Fruit fly (Drosophila melanogaster) whole organism, prepupa: Measurements from ENCODE around the gene Cortactin.

Source experiments
- Blimp-1 ChIP-seq: fragments of 200-800 bp; sonication (Bioruptor generic); optimal IDR thresholded peaks from 3 replicates; lab custom pipeline; 2017; ENCODE audit warnings: missing biosample characterization, missing genetic modification characterization, mild to moderate bottlenecking, moderate library complexity, missing genetic modification reagents
- CG15336 ChIP-seq: fragments of 200-800 bp; sonication (Bioruptor generic); IDR thresholded peaks from 2 replicates; pipeline ENCODE4 v1.3.6; 2022; ENCODE audit warnings: missing biosample characterization, missing genetic modification characterization
- CG1621 ChIP-seq: fragments of 200-800 bp; sonication (Bioruptor generic); optimal IDR thresholded peaks from 3 replicates; lab custom pipeline; 2018; ENCODE audit warnings: missing biosample characterization, mild to moderate bottlenecking, missing genetic modification characterization
- CG16779 ChIP-seq: fragments of 200-800 bp; sonication (Bioruptor generic); optimal IDR thresholded peaks from 3 replicates; lab custom pipeline; 2017; ENCODE audit warnings: missing biosample characterization, mild to moderate bottlenecking, missing genetic modification characterization
- CG3032 ChIP-seq: fragments of 200-800 bp; optimal IDR thresholded peaks from 2 replicates; lab custom pipeline; 2019; ENCODE audit warnings: missing biosample characterization, mild to moderate bottlenecking, missing genetic modification characterization, moderate library complexity
- CG32006 ChIP-seq: fragments of 200-800 bp; sonication (Bioruptor generic); optimal IDR thresholded peaks from 3 replicates; lab custom pipeline; 2017; ENCODE audit warnings: missing biosample characterization, mild to moderate bottlenecking, missing genetic modification characterization
- CG6163 ChIP-seq: fragments of 200-800 bp; sonication (Bioruptor generic); IDR thresholded peaks from 3 replicates; pipeline ENCODE4 v1.3.6; 2022; ENCODE audit warnings: missing biosample characterization, missing genetic modification characterization
- CG6276 ChIP-seq: fragments of 200-800 bp; sonication (Bioruptor generic); optimal IDR thresholded peaks from 2 replicates; lab custom pipeline; 2017; ENCODE audit warnings: missing biosample characterization, mild to moderate bottlenecking, missing genetic modification characterization
- CG6792 ChIP-seq: fragments of 200-800 bp; sonication (Bioruptor generic); optimal IDR thresholded peaks from 3 replicates; lab custom pipeline; 2016; ENCODE audit warnings: missing biosample characterization, missing genetic modification characterization
- CG6808 ChIP-seq: fragments of 200-800 bp; sonication (Bioruptor generic); optimal IDR thresholded peaks from 3 replicates; lab custom pipeline; 2017; ENCODE audit warnings: missing biosample characterization, missing genetic modification characterization, mild to moderate bottlenecking, moderate library complexity, missing genetic modification reagents
- CG8119 ChIP-seq: fragments of 200-800 bp; sonication (Bioruptor generic); IDR thresholded peaks from 3 replicates; pipeline ENCODE4 v1.3.6; 2022; ENCODE audit warnings: missing biosample characterization, missing genetic modification characterization
- CG9139 ChIP-seq: fragments of 200-800 bp; sonication (Bioruptor generic); optimal IDR thresholded peaks from 3 replicates; lab custom pipeline; 2017; ENCODE audit warnings: missing biosample characterization, mild to moderate bottlenecking, missing genetic modification characterization
- Eip75B ChIP-seq: fragments of 200-800 bp; sonication (Bioruptor generic); optimal IDR thresholded peaks from 3 replicates; lab custom pipeline; 2016; ENCODE audit warnings: missing biosample characterization, missing genetic modification characterization
- Eip78C ChIP-seq: fragments of 200-800 bp; sonication (Bioruptor generic); peaks from one replicate; lab custom pipeline; 2016; ENCODE audit warnings: missing biosample characterization, missing genetic modification characterization
- Eip93F ChIP-seq: fragments of 200-800 bp; sonication (Bioruptor generic); optimal IDR thresholded peaks from 2 replicates; lab custom pipeline; 2016; ENCODE audit warnings: missing biosample characterization, mild to moderate bottlenecking, missing genetic modification characterization
- Ets21C ChIP-seq: fragments of 200-800 bp; sonication (Bioruptor generic); optimal IDR thresholded peaks from 3 replicates; lab custom pipeline; 2016; ENCODE audit warnings: missing biosample characterization, missing genetic modification characterization
- Ets96B ChIP-seq: fragments of 200-800 bp; optimal IDR thresholded peaks from 2 replicates; lab custom pipeline; 2019; ENCODE audit warnings: missing biosample characterization, mild to moderate bottlenecking, missing genetic modification characterization, moderate library complexity
- Gug ChIP-seq: fragments of 200-800 bp; sonication (Bioruptor generic); IDR thresholded peaks from 2 replicates; pipeline ENCODE4 v1.3.6; 2022; ENCODE audit warnings: missing biosample characterization, missing genetic modification characterization
- Hr38 ChIP-seq: sonication (Bioruptor generic); optimal IDR thresholded peaks from 2 replicates; lab custom pipeline; 2016; ENCODE audit warnings: missing biosample characterization, missing genetic modification characterization
- Hr39 ChIP-seq: fragments of 200-800 bp; sonication (Bioruptor generic); optimal IDR thresholded peaks from 2 replicates; lab custom pipeline; 2016; ENCODE audit warnings: missing biosample characterization, missing genetic modification characterization
- Met ChIP-seq: fragments of 200-800 bp; sonication (Bioruptor generic); optimal IDR thresholded peaks from 3 replicates; lab custom pipeline; 2016; ENCODE audit warnings: missing biosample characterization, missing genetic modification characterization
- OdsH ChIP-seq: fragments of 200-800 bp; sonication (Bioruptor generic); optimal IDR thresholded peaks from 3 replicates; lab custom pipeline; 2016; ENCODE audit warnings: missing biosample characterization, missing genetic modification characterization
- Smox ChIP-seq: fragments of 200-800 bp; sonication (Bioruptor generic); optimal IDR thresholded peaks from 3 replicates; lab custom pipeline; 2016; ENCODE audit warnings: missing biosample characterization, missing genetic modification characterization
- Sox102F ChIP-seq: fragments of 200-800 bp; sonication (Bioruptor generic); optimal IDR thresholded peaks from 2 replicates; lab custom pipeline; 2016; ENCODE audit warnings: missing biosample characterization, mild to moderate bottlenecking, missing genetic modification characterization
- acj6 ChIP-seq: fragments of 200-800 bp; sonication (Bioruptor generic); optimal IDR thresholded peaks from 3 replicates; lab custom pipeline; 2016; ENCODE audit warnings: missing biosample characterization, missing genetic modification characterization
- dac ChIP-seq: fragments of 200-800 bp; sonication (Bioruptor generic); optimal IDR thresholded peaks from 2 replicates; lab custom pipeline; 2017; ENCODE audit warnings: missing biosample characterization, mild to moderate bottlenecking, missing genetic modification characterization
- dsx ChIP-seq: fragments of 200-800 bp; optimal IDR thresholded peaks from 3 replicates; lab custom pipeline; 2019; ENCODE audit warnings: missing biosample characterization, mild to moderate bottlenecking, missing genetic modification characterization, moderate library complexity; ENCODE audit not compliant: poor library complexity, severe bottlenecking
- eg ChIP-seq: fragments of 200-800 bp; sonication (Bioruptor generic); IDR thresholded peaks from 3 replicates; pipeline ENCODE4 v1.3.6; 2022; ENCODE audit warnings: missing biosample characterization, missing genetic modification characterization
- esn ChIP-seq: fragments of 200-800 bp; sonication (Bioruptor generic); optimal IDR thresholded peaks from 2 replicates; lab custom pipeline; 2016; ENCODE audit warnings: missing biosample characterization, mild to moderate bottlenecking, missing genetic modification characterization, moderate library complexity
- fd59A ChIP-seq: fragments of 200-800 bp; sonication (Bioruptor generic); optimal IDR thresholded peaks from 2 replicates; lab custom pipeline; 2017; ENCODE audit warnings: missing biosample characterization, mild to moderate bottlenecking, missing genetic modification characterization, missing genetic modification reagents
- fkh ChIP-seq: fragments of 200-800 bp; sonication (Bioruptor generic); optimal IDR thresholded peaks from 3 replicates; lab custom pipeline; 2017; ENCODE audit warnings: missing biosample characterization, mild to moderate bottlenecking, missing genetic modification characterization, moderate library complexity
- net ChIP-seq: fragments of 200-800 bp; sonication (Bioruptor generic); optimal IDR thresholded peaks from 3 replicates; lab custom pipeline; 2016; ENCODE audit warnings: missing biosample characterization, missing genetic modification characterization
- pdm3 ChIP-seq: fragments of 200-800 bp; sonication (Bioruptor generic); optimal IDR thresholded peaks from 3 replicates; lab custom pipeline; 2016; ENCODE audit warnings: missing biosample characterization, missing genetic modification characterization
- salr ChIP-seq, 2 experiments: fragments of 200-800 bp; sonication (Bioruptor generic); optimal IDR thresholded peaks; 3 replicates each; lab custom pipeline; 2016 to 2018; ENCODE audit warnings: missing biosample characterization in 2 of 2, missing genetic modification characterization in 2 of 2, mild to moderate bottlenecking in 1 of 2
- spab ChIP-seq: fragments of 200-800 bp; sonication (Bioruptor generic); optimal IDR thresholded peaks from 2 replicates; lab custom pipeline; 2017; ENCODE audit warnings: missing biosample characterization, mild to moderate bottlenecking, missing genetic modification characterization, missing genetic modification reagents
- ss ChIP-seq, 2 experiments: fragments of 200-800 bp; sonication (Bioruptor generic); optimal IDR thresholded peaks; 2 replicates in 1 of 2; 3 replicates in 1 of 2; lab custom pipeline; 2017 to 2018; ENCODE audit warnings: mild to moderate bottlenecking in 2 of 2, missing biosample characterization in 2 of 2, missing genetic modification characterization in 2 of 2, moderate library complexity in 1 of 2
- svp ChIP-seq: fragments of 200-800 bp; sonication (Bioruptor generic); peaks from one replicate; lab custom pipeline; 2016; ENCODE audit warnings: missing biosample characterization, missing genetic modification characterization
- topi ChIP-seq: fragments of 200-800 bp; sonication (Bioruptor generic); optimal IDR thresholded peaks from 3 replicates; lab custom pipeline; 2016; ENCODE audit warnings: missing biosample characterization, missing genetic modification characterization
- vri ChIP-seq: fragments of 200-800 bp; sonication (Bioruptor generic); optimal IDR thresholded peaks from 3 replicates; lab custom pipeline; 2016; ENCODE audit warnings: missing biosample characterization, mild to moderate bottlenecking, missing genetic modification characterization

Gene Cortactin

DNA sequence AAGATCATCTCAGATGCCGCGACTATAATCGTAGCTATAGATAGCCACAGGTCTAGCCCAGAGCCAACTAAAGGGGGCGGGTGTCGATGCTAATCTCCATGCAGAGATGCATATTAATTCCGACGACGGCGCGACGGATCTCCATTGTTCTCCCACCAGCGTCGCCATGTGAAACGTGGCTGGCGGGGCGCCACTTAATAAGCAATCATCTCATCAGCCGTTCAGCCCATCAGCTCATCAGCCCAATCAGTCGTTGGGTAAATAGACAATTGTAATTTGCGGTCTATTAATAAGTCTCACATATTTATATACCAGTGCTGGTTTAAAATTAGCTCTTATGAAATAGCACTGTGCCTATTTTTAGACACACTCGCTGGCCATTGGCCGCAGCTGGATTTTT, 38.8 kb downstream of the Cortactin start:
- peak; percentile 58 for TF ChIP-seq svp (GFP tag; lab: Kevin White, UChicago)
- TF ChIP-seq Eip75B = no peak

DNA sequence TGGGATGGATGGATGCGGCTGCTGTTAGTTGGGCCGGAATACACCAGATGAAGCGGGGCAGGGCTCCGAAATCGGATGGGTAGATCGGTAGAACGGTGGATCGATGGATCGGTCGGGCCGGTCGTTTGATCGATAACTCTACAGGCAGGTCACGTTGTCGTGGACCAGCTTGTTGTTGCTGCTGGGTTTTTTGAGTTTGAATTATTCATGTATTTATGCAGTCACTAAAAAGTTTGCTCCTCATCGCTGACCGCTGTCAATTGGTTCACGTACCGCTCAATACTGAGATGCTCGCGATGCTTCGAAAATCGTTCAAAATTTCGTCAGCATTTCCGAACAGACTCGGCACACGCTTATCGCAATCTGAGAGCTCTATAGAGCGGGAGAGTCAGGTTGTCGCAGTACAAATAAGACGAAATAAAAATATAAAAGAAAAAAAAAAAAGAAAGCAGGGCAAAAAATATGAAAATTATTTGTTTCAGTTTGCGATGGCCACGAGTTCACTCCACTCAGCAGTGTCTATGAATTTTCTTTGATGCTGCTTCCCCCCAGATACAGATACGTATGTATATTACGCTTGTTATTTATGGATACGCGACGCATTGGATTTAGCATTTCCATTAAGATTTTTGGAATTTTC, 40.2 kb downstream of the Cortactin start, which contains the start of gene peg:
Gene peg, minus strand, starts transcription at position 262 of the 640 bp plus-strand sequence.
- peak; percentile 26 for TF ChIP-seq CG6808 (GFP tag; lab: Kevin White, UChicago)
- no peak for TF ChIP-seq CG3032 (tag; lab: Kevin White, UChicago)
- peak; percentile 12 for TF ChIP-seq pdm3 (GFP tag; lab: Kevin White, UChicago)
- TF ChIP-seq svp (GFP tag; lab: Kevin White, UChicago) = peak; percentile 81
- TF ChIP-seq CG32006 (GFP tag; lab: Kevin White, UChicago) = peak; percentile 15
- peak; percentile 26 for TF ChIP-seq OdsH (GFP tag; lab: Kevin White, UChicago)
- TF ChIP-seq vri = peak; percentile 70
- TF ChIP-seq CG9139 (GFP tag; lab: Kevin White, UChicago) = peak; percentile 31
- TF ChIP-seq Smox (GFP tag; lab: Kevin White, UChicago) = peak; percentile 8
- TF ChIP-seq CG8119 = peak; percentile 54; the same call in 2 of the 3 replicates
- TF ChIP-seq Eip78C (GFP tag; lab: Kevin White, UChicago) = peak; percentile 65
- TF ChIP-seq CG6276 (GFP tag; lab: Kevin White, UChicago) = peak; percentile 55
- no peak for TF ChIP-seq ss (GFP tag; optimal IDR thresholded peaks at IDR 0.05; lab: Kevin White, UChicago)
- peak; percentile 28 for TF ChIP-seq net (GFP tag; lab: Kevin White, UChicago)
- no peak for TF ChIP-seq spab
- TF ChIP-seq Hr38 (GFP tag; lab: Kevin White, UChicago) = no peak
- TF ChIP-seq Sox102F = peak; percentile 40
- TF ChIP-seq Gug (GFP tag; lab: Robert Waterston, UW) = peak; percentile 40; the same call in 1 of the 2 replicates
- peak; percentile 44; the same call in 1 of the 2 replicates for TF ChIP-seq CG15336 (GFP tag; lab: Robert Waterston, UW)
- TF ChIP-seq acj6 (GFP tag; lab: Kevin White, UChicago) = no peak
- peak; percentile 75 for TF ChIP-seq CG6163 (GFP tag; lab: Robert Waterston, UW)
- TF ChIP-seq topi (GFP tag; lab: Kevin White, UChicago) = peak; percentile 38
- TF ChIP-seq Blimp-1 (GFP tag; lab: Kevin White, UChicago) = no peak
- TF ChIP-seq Met (GFP tag; lab: Kevin White, UChicago) = peak; percentile 20
- TF ChIP-seq CG16779 (tag; lab: Kevin White, UChicago) = peak; percentile 55
- TF ChIP-seq eg = peak; percentile 81

DNA sequence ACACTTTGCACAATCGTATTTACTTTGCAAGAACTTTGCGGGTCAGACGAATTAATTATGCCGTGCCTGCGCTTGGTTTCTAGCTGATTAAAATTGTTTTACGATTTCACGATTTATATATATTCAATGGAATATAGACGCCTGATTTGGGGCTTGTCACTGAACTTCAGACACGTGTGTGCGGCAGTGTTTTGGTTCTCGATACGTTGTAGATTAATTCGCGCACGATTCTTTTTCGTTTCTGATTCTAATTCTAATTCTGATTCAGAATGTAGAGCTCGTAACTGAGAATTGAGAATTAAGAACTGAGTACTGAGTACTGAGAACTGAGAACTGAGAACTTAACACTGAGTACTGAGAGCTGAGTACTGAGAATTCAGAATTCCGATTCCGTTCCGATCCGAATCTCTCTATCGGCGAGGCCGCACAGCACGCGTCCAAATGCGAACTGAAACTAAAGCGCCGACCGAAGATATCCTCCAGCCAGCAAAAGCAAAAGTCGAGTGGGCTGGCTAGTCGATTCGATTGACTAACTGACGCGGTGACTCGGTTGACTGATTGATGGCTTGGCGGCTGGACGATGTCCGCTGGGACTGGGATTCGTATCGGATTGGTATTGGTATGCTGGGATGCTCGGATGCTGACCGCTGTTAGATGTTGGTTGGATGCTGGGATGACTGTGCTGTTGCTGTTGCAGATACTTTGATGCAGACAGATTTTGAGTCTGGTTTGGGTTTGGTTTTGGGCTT, 41.3 kb downstream of the Cortactin start:
- TF ChIP-seq svp (GFP tag; lab: Kevin White, UChicago) (peak; percentile 86), CG16779 (tag; lab: Kevin White, UChicago) (no peak)
- TF ChIP-seq, all 60 proteins: peak for 1

DNA sequence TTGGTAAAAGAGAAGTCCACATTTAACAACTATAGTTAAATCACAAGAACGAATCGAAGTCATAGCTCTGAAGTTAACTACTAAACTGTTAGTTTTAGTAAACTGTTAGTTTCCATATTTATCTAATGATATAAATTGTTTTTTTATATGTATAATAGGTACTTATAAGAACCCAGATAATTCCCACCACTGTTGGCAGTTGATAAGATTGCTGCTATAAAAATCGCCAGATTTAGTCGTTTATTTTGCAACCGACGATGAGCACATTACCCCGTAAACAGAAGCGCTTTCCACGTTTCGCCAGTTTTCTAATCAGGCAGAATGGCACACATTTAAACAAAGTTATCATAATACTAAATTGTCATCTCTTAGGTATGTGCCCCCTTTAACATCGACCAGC, 45.2 kb downstream of the Cortactin start:
- TF ChIP-seq Eip78C (GFP tag; lab: Kevin White, UChicago) (peak; percentile 39), vri (peak; percentile 56), dac (no peak), esn (peak; percentile 4), fd59A (GFP tag; lab: Kevin White, UChicago) (no peak)

DNA sequence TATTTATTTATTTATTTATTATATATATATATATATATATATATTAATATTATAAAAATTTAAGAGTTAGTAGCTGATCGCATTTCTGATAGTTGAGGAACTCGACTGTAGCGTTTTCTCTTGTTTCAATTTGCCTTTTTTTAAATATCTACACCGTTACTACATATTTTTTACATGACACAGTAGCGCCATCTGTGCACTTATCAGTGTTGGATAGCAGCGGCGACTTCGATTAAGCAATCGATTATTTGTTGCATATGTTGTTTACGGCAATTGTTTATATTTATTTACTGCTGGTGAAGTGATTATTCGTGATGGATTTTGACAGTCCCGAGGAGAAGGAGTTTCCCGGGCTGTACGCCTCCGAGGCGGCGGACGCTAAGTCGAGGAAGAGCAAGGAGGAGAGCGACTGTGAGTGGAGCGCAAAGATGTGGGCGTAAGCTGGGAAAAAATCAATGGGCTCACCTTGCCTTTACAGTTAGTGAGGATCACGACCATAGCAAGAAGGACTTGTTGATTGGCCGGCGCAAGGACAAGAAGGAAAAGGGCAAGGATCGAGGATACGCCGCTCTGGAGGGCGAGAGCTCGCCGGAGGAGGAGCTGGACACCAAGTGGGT, 46.7 kb downstream of the Cortactin start, which contains the start of gene Rlip:
Gene Rlip, plus strand, starts transcription at position 221 of the 617 bp plus-strand sequence.
- TF ChIP-seq CG9139 (GFP tag; lab: Kevin White, UChicago) (no peak), fkh (GFP tag; lab: Kevin White, UChicago) (peak; percentile 76), dac (no peak), Hr39 (peak; percentile 39), dsx (GFP tag; lab: Kevin White, UChicago) (peak; percentile 1), salr (GFP tag; optimal IDR thresholded peaks at IDR 0.05; lab: Kevin White, UChicago) (no peak), Ets96B (peak; percentile 68), Eip75B (peak; percentile 15), pdm3 (GFP tag; lab: Kevin White, UChicago) (peak; percentile 22), Met (GFP tag; lab: Kevin White, UChicago) (no peak), svp (GFP tag; lab: Kevin White, UChicago) (peak; percentile 67), Eip93F (GFP tag; lab: Kevin White, UChicago) (no peak), net (GFP tag; lab: Kevin White, UChicago) (no peak), Blimp-1 (GFP tag; lab: Kevin White, UChicago) (no peak), Hr38 (GFP tag; lab: Kevin White, UChicago) (no peak), OdsH (GFP tag; lab: Kevin White, UChicago) (no peak), Ets21C (no peak), CG6792 (GFP tag; lab: Kevin White, UChicago) (peak; percentile 14), CG1621 (no peak)
